Worm (Caenorhabditis elegans) whole organism, mixed stage, embryonic: ENCODE data around the gene K02D10.2.

Source experiments
- M03D4.4 ChIP-seq: sonication (generic microtip); optimal IDR thresholded peaks from 2 replicates; lab custom pipeline; 2017; ENCODE audit warnings: mild to moderate bottlenecking, missing genetic modification characterization, missing compliant biosample characterization
- bed-3 ChIP-seq: fragments of 200-800 bp; sonication (Bioruptor generic); optimal IDR thresholded peaks from 3 replicates; lab custom pipeline; 2018; ENCODE audit warnings: mild to moderate bottlenecking, missing genetic modification characterization, moderate library complexity, missing compliant biosample characterization
- blmp-1 ChIP-seq: fragments of 150-350 bp; optimal IDR thresholded peaks from 2 replicates; lab custom pipeline; 2014; ENCODE audit warnings: missing biosample characterization, missing genetic modification characterization
- ceh-39 ChIP-seq: fragments of 150-350 bp; optimal IDR thresholded peaks from 2 replicates; lab custom pipeline; 2014; ENCODE audit warnings: missing biosample characterization, missing genetic modification characterization
- ceh-43 ChIP-seq: fragments of 200-800 bp; sonication (Bioruptor generic); optimal IDR thresholded peaks from 2 replicates; lab custom pipeline; 2018; ENCODE audit warnings: mild to moderate bottlenecking, missing genetic modification characterization, moderate library complexity, missing compliant biosample characterization
- ceh-83 ChIP-seq: fragments of 200-800 bp; sonication (Bioruptor generic); optimal IDR thresholded peaks from 2 replicates; lab custom pipeline; 2018; ENCODE audit warnings: mild to moderate bottlenecking, missing genetic modification characterization, missing compliant biosample characterization
- ces-1 ChIP-seq: fragments of 150-350 bp; optimal IDR thresholded peaks from 2 replicates; lab custom pipeline; 2014; ENCODE audit warnings: missing biosample characterization, missing genetic modification reagents, missing genetic modification characterization
- cnd-1 ChIP-seq: fragments of 200-800 bp; sonication (Bioruptor generic); optimal IDR thresholded peaks from 2 replicates; lab custom pipeline; 2018; ENCODE audit warnings: mild to moderate bottlenecking, missing genetic modification characterization, missing compliant biosample characterization
- drap-1 ChIP-seq: fragments of 200-800 bp; sonication (Bioruptor generic); optimal IDR thresholded peaks from 3 replicates; lab custom pipeline; 2018; ENCODE audit warnings: mild to moderate bottlenecking, missing genetic modification characterization, missing compliant biosample characterization
- elt-1 ChIP-seq: sonication (generic microtip); optimal IDR thresholded peaks from 2 replicates; lab custom pipeline; 2017; ENCODE audit warnings: missing genetic modification characterization, mild to moderate bottlenecking, missing compliant biosample characterization, antibody characterized with exemption, moderate library complexity, borderline replicate concordance; ENCODE audit not compliant: insufficient read depth
- elt-3 ChIP-seq: fragments of 150-350 bp; optimal IDR thresholded peaks from 2 replicates; lab custom pipeline; 2014; ENCODE audit warnings: missing biosample characterization, missing genetic modification characterization
- flh-1 ChIP-seq: fragments of 200-800 bp; sonication (Bioruptor generic); optimal IDR thresholded peaks from 2 replicates; lab custom pipeline; 2018; ENCODE audit warnings: mild to moderate bottlenecking, missing genetic modification characterization, moderate library complexity, missing compliant biosample characterization
- hlh-1 ChIP-seq: fragments of 150-350 bp; optimal IDR thresholded peaks from 2 replicates; lab custom pipeline; 2014; ENCODE audit warnings: missing biosample characterization, missing genetic modification reagents, missing genetic modification characterization
- lin-13 ChIP-seq: fragments of 150-350 bp; optimal IDR thresholded peaks from 2 replicates; lab custom pipeline; 2014; ENCODE audit warnings: missing biosample characterization, missing genetic modification characterization
- lin-32 ChIP-seq: fragments of 200-800 bp; sonication (Bioruptor generic); optimal IDR thresholded peaks from 2 replicates; lab custom pipeline; 2018; ENCODE audit warnings: mild to moderate bottlenecking, missing genetic modification characterization, missing compliant biosample characterization
- mab-5 ChIP-seq: fragments of 150-350 bp; optimal IDR thresholded peaks from 2 replicates; lab custom pipeline; 2014; ENCODE audit warnings: missing biosample characterization, missing genetic modification characterization
- mep-1 ChIP-seq: fragments of 150-350 bp; optimal IDR thresholded peaks from 2 replicates; lab custom pipeline; 2017; ENCODE audit warnings: missing biosample characterization, missing genetic modification reagents, missing genetic modification characterization, inconsistent platforms
- mls-2 ChIP-seq: sonication (generic microtip); optimal IDR thresholded peaks from 2 replicates; lab custom pipeline; 2016; ENCODE audit warnings: mild to moderate bottlenecking, missing genetic modification characterization, moderate library complexity, missing compliant biosample characterization
- nhr-12 ChIP-seq: fragments of 150-350 bp; optimal IDR thresholded peaks from 2 replicates; lab custom pipeline; 2014; ENCODE audit warnings: missing biosample characterization, missing genetic modification characterization
- nhr-2 ChIP-seq: fragments of 150-350 bp; optimal IDR thresholded peaks from 2 replicates; lab custom pipeline; 2014; ENCODE audit warnings: missing biosample characterization, missing genetic modification characterization
- nhr-237 ChIP-seq: fragments of 150-350 bp; optimal IDR thresholded peaks from 2 replicates; lab custom pipeline; 2014; ENCODE audit warnings: missing biosample characterization, missing genetic modification characterization
- nhr-28 ChIP-seq: fragments of 150-350 bp; optimal IDR thresholded peaks from 2 replicates; lab custom pipeline; 2014; ENCODE audit warnings: missing biosample characterization, missing genetic modification characterization
- nhr-76 ChIP-seq: sonication (generic microtip); optimal IDR thresholded peaks from 2 replicates; lab custom pipeline; 2017; ENCODE audit warnings: missing biosample characterization, missing genetic modification characterization
- sem-2 ChIP-seq: fragments of 200-800 bp; sonication (Bioruptor generic); optimal IDR thresholded peaks from 2 replicates; lab custom pipeline; 2018; ENCODE audit warnings: mild to moderate bottlenecking, missing genetic modification characterization, missing compliant biosample characterization
- snpc-4 ChIP-seq: fragments of 150-350 bp; optimal IDR thresholded peaks from 2 replicates; lab custom pipeline; 2014; ENCODE audit warnings: missing biosample characterization, missing genetic modification characterization
- sptf-1 ChIP-seq: sonication (generic microtip); optimal IDR thresholded peaks from 2 replicates; lab custom pipeline; 2017; ENCODE audit warnings: mild to moderate bottlenecking, missing genetic modification characterization, moderate library complexity, missing compliant biosample characterization
- unc-120 ChIP-seq: sonication (generic microtip); optimal IDR thresholded peaks from 2 replicates; lab custom pipeline; 2017; ENCODE audit warnings: missing genetic modification characterization, missing compliant biosample characterization; ENCODE audit not compliant: poor library complexity, severe bottlenecking
- unc-39 ChIP-seq: fragments of 150-350 bp; optimal IDR thresholded peaks from 2 replicates; lab custom pipeline; 2014; ENCODE audit warnings: missing biosample characterization, missing genetic modification characterization
- unc-62 ChIP-seq: fragments of 150-350 bp; optimal IDR thresholded peaks from 2 replicates; lab custom pipeline; 2014; ENCODE audit warnings: missing biosample characterization, missing genetic modification reagents, missing genetic modification characterization
- zip-8 ChIP-seq: fragments of 150-350 bp; optimal IDR thresholded peaks from 2 replicates; lab custom pipeline; 2014; ENCODE audit warnings: missing biosample characterization, missing genetic modification characterization
- ztf-11 ChIP-seq: fragments of 150-350 bp; optimal IDR thresholded peaks from 2 replicates; lab custom pipeline; 2014; ENCODE audit warnings: missing biosample characterization, missing genetic modification characterization

The K02D10.2 gene

DNA sequence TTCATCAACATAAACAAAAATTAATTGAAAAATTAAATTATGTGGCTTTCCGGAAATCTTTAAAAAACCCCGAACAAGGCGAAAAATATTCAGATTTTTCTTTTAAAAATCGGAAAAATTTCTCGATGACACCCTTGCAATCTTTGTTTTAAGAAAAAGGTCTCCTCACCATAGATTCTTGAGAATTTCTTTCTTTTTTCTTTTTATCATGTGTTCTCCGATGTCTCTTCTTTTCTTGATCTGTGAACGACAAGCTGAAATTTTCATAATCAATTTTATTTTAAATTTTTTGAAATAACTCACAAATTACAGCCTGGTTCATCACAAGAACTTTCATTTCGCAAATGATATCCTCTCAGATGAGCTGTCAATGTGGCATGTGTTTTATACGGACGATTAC, 20.2 kb upstream of the K02D10.2 start, which contains the start of the genes zfp-1 and F54F2.14:
zfp-1 (plus strand) TSS at position 301 of the 400 bp plus-strand sequence.
F54F2.14 (plus strand) TSS at position 312 of the 400 bp plus-strand sequence.
- TF ChIP-seq blmp-1 (tag; lab: Kevin White, UChicago) (no peak), drap-1 (no peak), flh-1 (GFP tag; lab: Kevin White, UChicago) (no peak), lin-32 (GFP tag; lab: Kevin White, UChicago) (no peak), unc-62 (GFP tag; lab: Kevin White, UChicago) (no peak), hlh-1 (no peak), mls-2 (tag; lab: Kevin White, UChicago) (no peak), ces-1 (no peak), unc-120 (tag; lab: Kevin White, UChicago) (no peak), sptf-1 (tag; lab: Kevin White, UChicago) (no peak)

DNA sequence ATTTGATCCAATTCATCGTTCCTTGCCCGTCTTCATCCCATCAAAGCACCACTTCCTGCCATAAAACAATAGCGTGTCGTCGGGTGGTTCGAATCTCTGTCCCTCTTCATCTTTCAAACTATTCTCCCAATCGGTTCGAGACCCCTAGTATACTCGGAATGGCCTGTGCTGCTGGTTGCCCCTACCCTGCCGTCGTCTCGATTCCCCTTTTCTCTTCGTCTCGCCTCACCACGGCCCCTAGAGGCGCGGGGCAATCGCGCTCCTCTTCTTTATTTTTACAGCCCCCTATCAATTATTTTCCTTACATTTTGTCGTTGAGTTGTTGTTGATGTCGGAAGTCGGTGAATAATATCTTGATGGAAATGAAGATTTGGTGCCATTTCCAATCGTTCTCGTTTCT, 17.6 kb upstream of the K02D10.2 start:
- no peak for TF ChIP-seq bed-3 (GFP tag; lab: Kevin White, UChicago)
- TF ChIP-seq mep-1 (tag; lab: Kevin White, UChicago): no peak
- TF ChIP-seq nhr-2 (tag; lab: Kevin White, UChicago): no peak
- no peak for TF ChIP-seq unc-120 (tag; lab: Kevin White, UChicago)
- no peak for TF ChIP-seq ceh-83 (GFP tag; lab: Kevin White, UChicago)
- TF ChIP-seq ceh-39 (tag; lab: Kevin White, UChicago): no peak
- no peak for TF ChIP-seq nhr-28 (tag; lab: Kevin White, UChicago)
- TF ChIP-seq ztf-11 (tag; lab: Kevin White, UChicago): no peak
- TF ChIP-seq mab-5: no peak
- no peak for TF ChIP-seq drap-1
- no peak for TF ChIP-seq flh-1 (GFP tag; lab: Kevin White, UChicago)
- no peak for TF ChIP-seq elt-3

DNA sequence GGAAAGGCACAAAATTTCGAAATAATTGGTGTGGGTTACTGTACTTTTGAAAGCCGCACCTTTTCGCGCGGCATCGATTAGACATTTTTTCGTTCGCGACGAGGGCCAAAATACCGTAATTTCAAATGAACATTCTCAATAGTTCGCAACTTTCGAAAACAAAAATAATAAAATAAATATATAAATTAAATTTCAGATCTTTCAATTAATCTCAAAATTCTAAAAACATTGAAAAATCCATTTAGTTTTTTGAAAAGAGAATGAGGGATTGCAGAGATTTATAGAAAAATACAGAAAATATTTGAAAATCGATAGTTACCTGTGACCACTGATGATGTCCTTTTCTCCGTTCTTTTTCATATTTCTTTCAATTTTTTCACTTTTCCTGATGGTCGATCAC, 15.0 kb upstream of the K02D10.2 start, which contains the start of gene K02D10.8:
K02D10.8 (plus strand) TSS at position 301 of the 400 bp plus-strand sequence.
- TF ChIP-seq ceh-83 (GFP tag; lab: Kevin White, UChicago) (no peak), mls-2 (tag; lab: Kevin White, UChicago) (no peak), ces-1 (no peak), elt-3 (no peak), unc-120 (tag; lab: Kevin White, UChicago) (no peak), snpc-4 (tag; lab: Kevin White, UChicago) (no peak), ceh-39 (tag; lab: Kevin White, UChicago) (no peak), sem-2 (no peak), ztf-11 (tag; lab: Kevin White, UChicago) (no peak), flh-1 (GFP tag; lab: Kevin White, UChicago) (no peak), blmp-1 (tag; lab: Kevin White, UChicago) (no peak), zip-8 (tag; lab: Kevin White, UChicago) (no peak), unc-39 (tag; lab: Kevin White, UChicago) (no peak)

DNA sequence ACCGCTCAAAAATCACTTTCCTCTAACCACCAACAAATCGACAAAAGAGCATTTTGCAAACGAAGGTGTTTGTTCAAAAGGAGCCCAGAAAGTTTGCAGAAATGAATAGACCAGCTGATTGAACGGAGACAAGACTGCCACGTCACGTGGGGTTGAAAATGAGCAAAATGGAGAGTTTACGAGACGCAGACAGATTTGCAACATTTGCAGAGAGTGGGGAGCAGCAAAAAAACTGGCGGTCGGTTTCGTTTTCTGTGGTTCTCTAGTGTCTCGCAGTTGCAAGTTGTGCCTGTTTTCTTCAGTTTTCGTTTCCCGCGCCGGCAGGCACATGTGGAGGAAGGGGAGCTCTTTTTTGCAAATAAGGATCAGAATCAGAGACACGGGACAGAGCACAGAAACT, 14.4 kb upstream of the K02D10.2 start:
- TF ChIP-seq cnd-1 (tag; lab: Kevin White, UChicago) (no peak), lin-13 (tag; lab: Kevin White, UChicago) (no peak), drap-1 (no peak), unc-120 (tag; lab: Kevin White, UChicago) (no peak), M03D4.4 (tag; lab: Kevin White, UChicago) (no peak)

DNA sequence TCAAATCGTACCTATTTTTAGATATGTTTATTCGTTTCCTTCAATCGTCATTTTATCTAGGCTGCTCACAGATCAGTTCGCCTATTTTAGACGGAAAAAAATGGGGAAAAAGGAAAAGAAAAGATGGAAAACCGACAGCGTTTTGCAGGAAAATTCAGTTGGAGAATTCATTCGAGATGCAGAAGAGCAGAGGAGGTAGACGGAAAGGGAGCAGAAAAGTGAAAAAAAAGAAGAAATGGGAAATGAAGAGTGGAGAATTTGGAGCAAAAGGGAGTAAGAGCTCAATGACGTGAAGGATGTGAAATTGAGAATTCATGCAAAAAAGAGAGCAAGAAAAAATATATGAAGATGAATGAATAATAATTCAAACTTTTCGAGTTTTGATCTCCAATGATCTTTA, 13.4 kb upstream of the K02D10.2 start:
- TF ChIP-seq unc-120 (tag; lab: Kevin White, UChicago) (no peak), nhr-2 (tag; lab: Kevin White, UChicago) (no peak), ceh-83 (GFP tag; lab: Kevin White, UChicago) (no peak), mep-1 (tag; lab: Kevin White, UChicago) (no peak), ceh-43 (no peak), blmp-1 (tag; lab: Kevin White, UChicago) (no peak), unc-62 (GFP tag; lab: Kevin White, UChicago) (no peak), ztf-11 (tag; lab: Kevin White, UChicago) (no peak), drap-1 (no peak), nhr-237 (tag; lab: Kevin White, UChicago) (no peak), flh-1 (GFP tag; lab: Kevin White, UChicago) (no peak)
- TF ChIP-seq, all 35 proteins: peak for 0

DNA sequence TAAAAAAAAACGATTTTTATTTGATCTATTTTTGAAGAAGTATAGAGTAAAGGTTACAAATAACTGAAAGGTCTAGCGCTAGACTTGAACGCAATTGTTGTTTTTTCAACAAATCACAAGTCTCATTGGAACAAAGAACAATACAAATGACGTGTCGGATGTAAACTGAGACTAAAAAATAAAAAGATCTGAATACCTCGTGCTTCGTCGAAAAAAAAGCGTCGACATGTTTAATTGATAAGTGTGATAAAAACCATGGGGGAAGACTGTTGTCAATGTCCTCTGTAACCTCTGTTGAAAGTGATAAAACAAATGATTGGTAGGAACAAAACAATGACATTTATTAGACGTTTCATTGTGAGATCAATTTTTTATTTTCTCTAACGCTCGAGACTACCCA, 11.7 kb upstream of the K02D10.2 start:
- no peak for TF ChIP-seq elt-1 (tag; lab: Kevin White, UChicago)
- TF ChIP-seq nhr-12 (tag; lab: Kevin White, UChicago): no peak
- no peak for TF ChIP-seq nhr-76 (tag; lab: Kevin White, UChicago)
- TF ChIP-seq, all 35 proteins: peak for 0
